Worm (Caenorhabditis elegans) whole organism, L2 larva: Measurements from ENCODE around the gene F13E9.11.

ENCODE experiments used
- C34F6.9 ChIP-seq: fragments of 150-350 bp; optimal IDR thresholded peaks from 2 replicates; lab custom pipeline; 2014; ENCODE audit warnings: missing biosample characterization, missing genetic modification characterization
- F13H6.1 ChIP-seq: sonication (generic microtip); optimal IDR thresholded peaks from 2 replicates; lab custom pipeline; 2016; ENCODE audit warnings: missing genetic modification characterization, missing compliant biosample characterization
- ZK546.5 ChIP-seq: sonication (generic microtip); optimal IDR thresholded peaks from 2 replicates; lab custom pipeline; 2017; ENCODE audit warnings: missing biosample characterization, missing genetic modification characterization
- alr-1 ChIP-seq: fragments of 150-350 bp; optimal IDR thresholded peaks from 2 replicates; lab custom pipeline; 2014; ENCODE audit warnings: missing biosample characterization, missing genetic modification characterization
- ama-1 ChIP-seq: fragments of 150-350 bp; optimal IDR thresholded peaks from 2 replicates; lab custom pipeline; 2018; ENCODE audit warnings: inconsistent platforms
- blmp-1 ChIP-seq: sonication (generic microtip); optimal IDR thresholded peaks from 2 replicates; lab custom pipeline; 2017; ENCODE audit warnings: missing genetic modification characterization, mild to moderate bottlenecking, missing compliant biosample characterization, antibody characterized with exemption, moderate library complexity; ENCODE audit not compliant: insufficient read depth
- ceh-16 ChIP-seq: fragments of 150-350 bp; optimal IDR thresholded peaks from 2 replicates; lab custom pipeline; 2014; ENCODE audit warnings: missing biosample characterization, missing genetic modification characterization
- ceh-82 ChIP-seq: fragments of 150-350 bp; optimal IDR thresholded peaks from 2 replicates; lab custom pipeline; 2014; ENCODE audit warnings: missing biosample characterization, missing genetic modification characterization
- crh-2 ChIP-seq: sonication (generic microtip); optimal IDR thresholded peaks from 2 replicates; lab custom pipeline; 2017; ENCODE audit warnings: missing biosample characterization, missing genetic modification characterization
- elt-1 ChIP-seq: fragments of 150-350 bp; optimal IDR thresholded peaks from 2 replicates; lab custom pipeline; 2014; ENCODE audit warnings: missing biosample characterization, missing genetic modification characterization
- elt-3 ChIP-seq: sonication (generic microtip); optimal IDR thresholded peaks from 2 replicates; lab custom pipeline; 2017; ENCODE audit warnings: missing biosample characterization, missing genetic modification characterization
- fos-1 ChIP-seq: fragments of 150-350 bp; optimal IDR thresholded peaks from 2 replicates; lab custom pipeline; 2014; ENCODE audit warnings: missing biosample characterization, missing genetic modification characterization
- gmeb-1 ChIP-seq: fragments of 150-350 bp; optimal IDR thresholded peaks from 2 replicates; lab custom pipeline; 2014; ENCODE audit warnings: missing biosample characterization, missing genetic modification characterization
- lin-11 ChIP-seq: fragments of 150-350 bp; sonication (generic microtip); optimal IDR thresholded peaks from 2 replicates; lab custom pipeline; 2014; ENCODE audit warnings: missing biosample characterization, missing genetic modification characterization, inconsistent platforms, mixed read lengths
- lin-39 ChIP-seq: fragments of 150-350 bp; optimal IDR thresholded peaks from 2 replicates; lab custom pipeline; 2014; ENCODE audit warnings: missing biosample characterization, missing genetic modification reagents, missing genetic modification characterization
- lsy-2 ChIP-seq, 2 experiments: fragments of 150-350 bp in 1 of 2; sonication (generic microtip) in 1 of 2; optimal IDR thresholded peaks; 2 replicates each; lab custom pipeline; 2014 to 2017; ENCODE audit warnings: missing biosample characterization in 2 of 2, missing genetic modification characterization in 2 of 2
- mab-5 ChIP-seq: fragments of 150-350 bp; optimal IDR thresholded peaks from 2 replicates; lab custom pipeline; 2014; ENCODE audit warnings: missing biosample characterization, missing genetic modification characterization
- mbf-1 ChIP-seq: sonication (generic microtip); optimal IDR thresholded peaks from 2 replicates; lab custom pipeline; 2017; ENCODE audit warnings: missing biosample characterization, missing genetic modification characterization
- mdl-1 ChIP-seq, 2 experiments: fragments of 150-350 bp in 1 of 2; sonication (generic microtip) in 1 of 2; optimal IDR thresholded peaks; 2 replicates each; lab custom pipeline; 2017; ENCODE audit warnings: missing biosample characterization in 2 of 2, missing genetic modification characterization in 2 of 2
- nhr-10 ChIP-seq: sonication (generic microtip); optimal IDR thresholded peaks from 2 replicates; lab custom pipeline; 2017; ENCODE audit warnings: missing biosample characterization, missing genetic modification characterization
- nhr-12 ChIP-seq: fragments of 150-350 bp; optimal IDR thresholded peaks from 2 replicates; lab custom pipeline; 2014; ENCODE audit warnings: missing biosample characterization, missing genetic modification characterization
- nhr-129 ChIP-seq: fragments of 150-350 bp; optimal IDR thresholded peaks from 2 replicates; lab custom pipeline; 2014; ENCODE audit warnings: missing biosample characterization, missing genetic modification characterization
- nhr-21 ChIP-seq: fragments of 150-350 bp; optimal IDR thresholded peaks from 2 replicates; lab custom pipeline; 2014; ENCODE audit warnings: missing biosample characterization, missing genetic modification characterization
- nhr-237 ChIP-seq: fragments of 150-350 bp; optimal IDR thresholded peaks from 2 replicates; lab custom pipeline; 2014; ENCODE audit warnings: missing biosample characterization, missing genetic modification characterization
- nhr-6 ChIP-seq: fragments of 150-350 bp; optimal IDR thresholded peaks from 2 replicates; lab custom pipeline; 2014; ENCODE audit warnings: missing biosample characterization, missing genetic modification characterization
- nhr-77 ChIP-seq: fragments of 150-350 bp; optimal IDR thresholded peaks from 2 replicates; lab custom pipeline; 2014; ENCODE audit warnings: missing biosample characterization, missing genetic modification characterization
- sem-4 ChIP-seq: fragments of 150-350 bp; optimal IDR thresholded peaks from 2 replicates; lab custom pipeline; 2014; ENCODE audit warnings: missing biosample characterization, missing genetic modification reagents, missing genetic modification characterization
- sma-3 ChIP-seq: sonication (generic microtip); optimal IDR thresholded peaks from 2 replicates; lab custom pipeline; 2016; ENCODE audit warnings: missing genetic modification reagents, missing genetic modification characterization, missing compliant biosample characterization
- sma-9 ChIP-seq, 2 experiments: fragments of 150-350 bp in 1 of 2; sonication (generic microtip) in 1 of 2; optimal IDR thresholded peaks; 2 replicates each; lab custom pipeline; 2014 to 2016; ENCODE audit warnings: missing genetic modification characterization in 2 of 2, mild to moderate bottlenecking in 1 of 2, missing biosample characterization in 1 of 2, missing compliant biosample characterization in 1 of 2, missing genetic modification reagents in 1 of 2, moderate library complexity in 1 of 2
- snpc-4 ChIP-seq: fragments of 150-350 bp; optimal IDR thresholded peaks from 2 replicates; lab custom pipeline; 2014; ENCODE audit warnings: missing biosample characterization, missing genetic modification characterization
- unc-39 ChIP-seq: fragments of 150-350 bp; optimal IDR thresholded peaks from 2 replicates; lab custom pipeline; 2014; ENCODE audit warnings: missing biosample characterization, missing genetic modification characterization
- unc-55 ChIP-seq: fragments of 150-350 bp; sonication (generic microtip); optimal IDR thresholded peaks from 3 replicates; lab custom pipeline; 2014; ENCODE audit warnings: missing biosample characterization, missing genetic modification reagents, missing genetic modification characterization
- unc-62 ChIP-seq: fragments of 150-350 bp; optimal IDR thresholded peaks from 2 replicates; lab custom pipeline; 2014; ENCODE audit warnings: missing biosample characterization, missing genetic modification reagents, missing genetic modification characterization
- zag-1 ChIP-seq: fragments of 150-350 bp; optimal IDR thresholded peaks from 2 replicates; lab custom pipeline; 2014; ENCODE audit warnings: missing biosample characterization, missing genetic modification characterization
- ztf-1 ChIP-seq: fragments of 200-800 bp; sonication (Bioruptor generic); conservative IDR thresholded peaks from 2 replicates; pipeline ENCODE4 v1.3.6; 2022; ENCODE audit warnings: missing genetic modification characterization, missing compliant biosample characterization
- ztf-11 ChIP-seq: sonication (generic microtip); optimal IDR thresholded peaks from 2 replicates; lab custom pipeline; 2017; ENCODE audit warnings: missing biosample characterization, missing genetic modification characterization
- ztf-4 ChIP-seq: fragments of 150-350 bp; optimal IDR thresholded peaks from 2 replicates; lab custom pipeline; 2014; ENCODE audit warnings: missing biosample characterization, missing genetic modification characterization

The F13E9.11 gene

ce11 chrIV:10913081-10913480, 44.1 kb upstream of the F13E9.11 start, which contains the start of gene ZK593.2:
ZK593.2 (plus strand) TSS chrIV:10913381.
- TF ChIP-seq sma-9 (GFP tag; optimal IDR thresholded peaks at IDR 0.05; lab: Kevin White, UChicago) (no peak), sma-9 (tag; optimal IDR thresholded peaks at IDR 0.05; lab: Kevin White, UChicago) (no peak), nhr-10 (tag; lab: Kevin White, UChicago) (no peak), nhr-12 (tag; lab: Kevin White, UChicago) (no peak), nhr-129 (tag; lab: Kevin White, UChicago) (no peak), elt-3 (no peak), ama-1 (lab: Kevin White, UChicago) (no peak), mab-5 (tag; lab: Kevin White, UChicago) (no peak)
- TF ChIP-seq, all 48 proteins: peak for 0

- peak; percentile 64 for TF ChIP-seq crh-2 (tag; lab: Kevin White, UChicago)
- peak; percentile 78 for TF ChIP-seq sma-9 (GFP tag; optimal IDR thresholded peaks at IDR 0.05; lab: Kevin White, UChicago)
- TF ChIP-seq sma-9 (tag; optimal IDR thresholded peaks at IDR 0.05; lab: Kevin White, UChicago), result no peak
- no peak for TF ChIP-seq ama-1 (lab: Kevin White, UChicago)
- TF ChIP-seq mdl-1 (tag; optimal IDR thresholded peaks at IDR 0.05; lab: Kevin White, UChicago), result no peak
- no peak for TF ChIP-seq mbf-1
- no peak for TF ChIP-seq nhr-77
- TF ChIP-seq ztf-1 (GFP tag; lab: Robert Waterston, UW), result no peak
- peak; percentile 70 for TF ChIP-seq fos-1 (tag; lab: Kevin White, UChicago)
- TF ChIP-seq alr-1 (tag; lab: Kevin White, UChicago), result no peak
- no peak for TF ChIP-seq elt-1 (tag; lab: Kevin White, UChicago)
- TF ChIP-seq nhr-6 (tag; lab: Kevin White, UChicago), result no peak
- peak; percentile 48 for TF ChIP-seq sma-3 (GFP tag; lab: Kevin White, UChicago)
- peak; percentile 45 for TF ChIP-seq nhr-129 (tag; lab: Kevin White, UChicago)
- no peak for TF ChIP-seq gmeb-1 (tag; lab: Kevin White, UChicago)
- TF ChIP-seq ceh-82 (tag; lab: Kevin White, UChicago), result no peak
- TF ChIP-seq snpc-4 (tag; lab: Kevin White, UChicago), result no peak
- TF ChIP-seq, all 48 proteins: peak for 5
Observed at ce11 chrIV:10909708-10910107, 40.8 kb upstream of the F13E9.11 start, which contains the start of gene pyk-2. pyk-2 (plus strand) TSS chrIV:10909913.

- no peak for TF ChIP-seq nhr-10 (tag; lab: Kevin White, UChicago)
- TF ChIP-seq fos-1 (tag; lab: Kevin White, UChicago), result no peak
- TF ChIP-seq ZK546.5 (tag; lab: Kevin White, UChicago), result no peak
- TF ChIP-seq lin-39, result no peak
- no peak for TF ChIP-seq nhr-21 (tag; lab: Kevin White, UChicago)
- TF ChIP-seq lsy-2 (tag; optimal IDR thresholded peaks at IDR 0.05; lab: Kevin White, UChicago), result no peak
- TF ChIP-seq nhr-237 (tag; lab: Kevin White, UChicago), result no peak
Observed at ce11 chrIV:10909206-10909605, 40.3 kb upstream of the F13E9.11 start, which contains the start of gene ZK596.2. ZK596.2 (minus strand) TSS chrIV:10909306.

- TF ChIP-seq C34F6.9 (tag; lab: Kevin White, UChicago) (no peak), ztf-4 (tag; lab: Kevin White, UChicago) (no peak), unc-62 (GFP tag; lab: Kevin White, UChicago) (no peak), unc-39 (tag; lab: Kevin White, UChicago) (no peak), gmeb-1 (tag; lab: Kevin White, UChicago) (no peak), unc-55 (no peak), zag-1 (tag; lab: Kevin White, UChicago) (no peak), sma-3 (GFP tag; lab: Kevin White, UChicago) (no peak), crh-2 (tag; lab: Kevin White, UChicago) (no peak)
Observed at ce11 chrIV:10904282-10904681, 35.3 kb upstream of the F13E9.11 start, which contains the start of gene ZK596.3. ZK596.3 (minus strand) TSS chrIV:10904382.

ce11 chrIV:10902476-10902875, 33.5 kb upstream of the F13E9.11 start:
- TF ChIP-seq sem-4 (tag; lab: Kevin White, UChicago) (no peak), ceh-82 (tag; lab: Kevin White, UChicago) (no peak), ceh-16 (tag; lab: Kevin White, UChicago) (no peak), ztf-1 (GFP tag; lab: Robert Waterston, UW) (no peak), F13H6.1 (tag; lab: Kevin White, UChicago) (no peak), C34F6.9 (tag; lab: Kevin White, UChicago) (no peak), ZK546.5 (tag; lab: Kevin White, UChicago) (no peak), elt-1 (tag; lab: Kevin White, UChicago) (no peak), gmeb-1 (tag; lab: Kevin White, UChicago) (no peak), unc-62 (GFP tag; lab: Kevin White, UChicago) (no peak), sma-9 (GFP tag; optimal IDR thresholded peaks at IDR 0.05; lab: Kevin White, UChicago) (no peak), sma-9 (tag; optimal IDR thresholded peaks at IDR 0.05; lab: Kevin White, UChicago) (no peak), blmp-1 (tag; lab: Kevin White, UChicago) (no peak), mdl-1 (tag; optimal IDR thresholded peaks at IDR 0.05; lab: Kevin White, UChicago) (no peak), lsy-2 (tag; optimal IDR thresholded peaks at IDR 0.05; lab: Kevin White, UChicago) (no peak), lin-11 (tag; lab: Kevin White, UChicago) (no peak), ztf-11 (no peak), mab-5 (tag; lab: Kevin White, UChicago) (no peak), nhr-129 (tag; lab: Kevin White, UChicago) (no peak), zag-1 (tag; lab: Kevin White, UChicago) (no peak)
